Worm (Caenorhabditis elegans) whole organism, L4 larva: ENCODE measurements around the gene ZK402.2.

Source experiments
- mxl-3 ChIP-seq: fragments of 200-800 bp; sonication (Bioruptor generic); optimal IDR thresholded peaks from 2 replicates; lab custom pipeline; 2018; ENCODE audit warnings: mild to moderate bottlenecking, missing genetic modification characterization, missing compliant biosample characterization
- pqm-1 ChIP-seq: sonication (generic microtip); optimal IDR thresholded peaks from 2 replicates; lab custom pipeline; 2017; ENCODE audit warnings: missing biosample characterization, missing genetic modification characterization

ce11 chrX:1438925-1439324 is 35.4 kb downstream of the ZK402.2 start:
- no peak for TF ChIP-seq mxl-3
- TF ChIP-seq pqm-1 (tag; lab: Kevin White, UChicago), result no peak
